Worm (Caenorhabditis elegans) whole organism, midembryonic: ENCODE results near the gene dhs-20.

ENCODE experiments used
- T22C8.4 ChIP-seq: fragments of 200-800 bp; sonication (Bioruptor generic); IDR thresholded peaks from 2 replicates; pipeline ENCODE4 v1.3.6; 2022; ENCODE audit warnings: missing genetic modification characterization, missing compliant biosample characterization
- cog-1 ChIP-seq: sonication (generic microtip); optimal IDR thresholded peaks from 2 replicates; lab custom pipeline; 2016; ENCODE audit warnings: missing genetic modification characterization, missing compliant biosample characterization
- flt-1 ChIP-seq: fragments of 200-800 bp; sonication (Bioruptor generic); IDR thresholded peaks from 2 replicates; pipeline ENCODE4 v1.3.6; 2022; ENCODE audit warnings: missing genetic modification characterization, missing compliant biosample characterization
- klf-2 ChIP-seq: fragments of 200-800 bp; sonication (Bioruptor generic); conservative IDR thresholded peaks from 2 replicates; pipeline ENCODE4 v1.3.6; 2022; ENCODE audit warnings: missing genetic modification reagents, missing genetic modification characterization, missing compliant biosample characterization
- med-1 ChIP-seq: sonication (generic microtip); optimal IDR thresholded peaks from 2 replicates; lab custom pipeline; 2017; ENCODE audit warnings: missing genetic modification characterization, mild to moderate bottlenecking, missing compliant biosample characterization, antibody characterized with exemption, missing genetic modification reagents; ENCODE audit not compliant: insufficient read depth
- ref-1 ChIP-seq: fragments of 200-800 bp; sonication (Bioruptor generic); conservative IDR thresholded peaks from 2 replicates; pipeline ENCODE4 v1.3.6; 2022; ENCODE audit warnings: missing genetic modification reagents, missing genetic modification characterization, missing compliant biosample characterization
- tab-1 ChIP-seq: fragments of 200-800 bp; sonication (Bioruptor generic); IDR thresholded peaks from 2 replicates; pipeline ENCODE4 v1.3.6; 2022; ENCODE audit warnings: missing genetic modification characterization, missing compliant biosample characterization
- ztf-23 ChIP-seq: fragments of 200-800 bp; sonication (Bioruptor generic); IDR thresholded peaks from 2 replicates; pipeline ENCODE4 v1.3.6; 2022; ENCODE audit warnings: missing genetic modification reagents, missing genetic modification characterization, missing compliant biosample characterization
- ztf-29 ChIP-seq: fragments of 200-800 bp; sonication (Bioruptor generic); IDR thresholded peaks from 2 replicates; pipeline ENCODE4 v1.3.6; 2022; ENCODE audit warnings: missing genetic modification reagents, missing genetic modification characterization, missing compliant biosample characterization

Gene dhs-20

DNA sequence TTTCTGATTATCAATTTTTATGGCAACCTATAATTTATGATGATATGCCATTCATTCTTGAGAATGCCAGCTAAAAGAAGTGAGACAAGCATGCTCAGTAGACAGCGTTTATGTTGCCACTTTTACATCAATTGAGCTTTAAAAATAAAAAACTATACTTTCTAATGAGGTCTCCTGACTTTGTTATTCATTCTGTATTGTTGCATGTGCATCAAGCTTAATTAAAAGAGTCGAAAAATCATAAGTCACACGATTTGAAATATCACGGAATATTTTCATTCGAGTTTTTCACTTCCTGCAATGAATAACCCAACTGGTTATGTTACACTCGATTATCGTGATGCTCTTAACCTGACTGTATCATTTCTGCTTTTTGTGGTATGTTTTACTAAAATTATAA, 41.7 kb downstream of the dhs-20 start, which contains the start of gene srx-86:
srx-86 (plus strand) TSS at position 301 of the 400 bp plus-strand sequence.
- TF ChIP-seq ref-1 (GFP tag; lab: Robert Waterston, UW) = no peak
- no peak for TF ChIP-seq ztf-23 (GFP tag; lab: Robert Waterston, UW)
- no peak for TF ChIP-seq tab-1 (GFP tag; lab: Robert Waterston, UW)
- no peak for TF ChIP-seq med-1 (GFP tag; lab: Kevin White, UChicago)
- no peak for TF ChIP-seq T22C8.4 (GFP tag; lab: Robert Waterston, UW)
- no peak for TF ChIP-seq klf-2
- TF ChIP-seq cog-1 (tag; lab: Kevin White, UChicago) = no peak
- no peak for TF ChIP-seq ztf-29 (GFP tag; lab: Robert Waterston, UW)
- TF ChIP-seq flt-1 (GFP tag; lab: Robert Waterston, UW) = no peak

DNA sequence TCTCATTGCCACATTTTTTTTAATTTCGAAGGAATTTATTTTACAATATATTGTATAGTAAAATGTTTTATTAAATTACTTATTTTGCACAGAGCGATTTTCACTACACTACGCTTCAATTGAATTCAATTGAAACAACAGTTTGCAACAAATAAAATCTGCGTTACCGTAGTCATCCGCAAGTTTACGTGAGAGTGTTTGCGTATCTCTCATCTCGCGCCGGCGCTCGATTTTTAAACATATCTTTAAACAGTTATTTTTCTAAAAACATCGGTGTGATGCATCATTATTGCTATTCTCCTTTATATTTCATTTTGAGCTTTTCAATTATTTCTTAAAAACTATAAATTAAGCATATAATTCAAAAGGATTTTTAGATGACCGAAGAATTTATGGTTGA, 50.1 kb downstream of the dhs-20 start, which contains the start of gene duo-1:
duo-1 (plus strand) TSS at position 371 of the 400 bp plus-strand sequence.
- TF ChIP-seq ref-1 (GFP tag; lab: Robert Waterston, UW) (no peak), flt-1 (GFP tag; lab: Robert Waterston, UW) (no peak), med-1 (GFP tag; lab: Kevin White, UChicago) (no peak), cog-1 (tag; lab: Kevin White, UChicago) (no peak), T22C8.4 (GFP tag; lab: Robert Waterston, UW) (no peak), klf-2 (no peak), ztf-29 (GFP tag; lab: Robert Waterston, UW) (no peak), tab-1 (GFP tag; lab: Robert Waterston, UW) (no peak), ztf-23 (GFP tag; lab: Robert Waterston, UW) (no peak)

DNA sequence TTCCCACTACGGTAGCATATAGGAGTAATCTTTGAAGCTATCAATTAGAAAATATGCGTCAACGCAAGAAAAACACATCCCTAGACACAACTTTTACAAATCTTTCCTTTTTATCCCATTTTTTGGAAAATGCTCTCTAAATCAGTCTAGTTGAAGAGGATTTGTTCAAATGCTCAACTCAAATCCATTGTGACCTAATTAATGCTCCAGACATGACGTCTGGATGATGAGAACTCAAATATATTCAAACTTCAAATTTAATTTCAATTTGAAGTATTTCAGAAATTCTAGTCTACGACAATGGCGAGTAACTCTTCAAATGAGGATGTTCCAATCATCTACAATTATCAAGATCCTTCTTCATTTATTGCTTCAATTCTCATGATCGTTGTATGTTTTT, 52.0 kb downstream of the dhs-20 start, which contains the start of gene srx-85:
srx-85 (plus strand) TSS at position 301 of the 400 bp plus-strand sequence.
- TF ChIP-seq T22C8.4 (GFP tag; lab: Robert Waterston, UW) (no peak), klf-2 (no peak), cog-1 (tag; lab: Kevin White, UChicago) (no peak), ztf-23 (GFP tag; lab: Robert Waterston, UW) (no peak), ztf-29 (GFP tag; lab: Robert Waterston, UW) (no peak), med-1 (GFP tag; lab: Kevin White, UChicago) (no peak), tab-1 (GFP tag; lab: Robert Waterston, UW) (no peak), ref-1 (GFP tag; lab: Robert Waterston, UW) (no peak), flt-1 (GFP tag; lab: Robert Waterston, UW) (no peak)
